Fruit fly (Drosophila melanogaster): ENCODE data around the gene Atg3.
A peak's percentile ranks its signal among the peaks of the same experiment; 100 is the strongest.

Gene Atg3

dm6 chr3L:18758894-18759569, 10.5 kb downstream of the Atg3 start:
- peak; percentile 96 for TF ChIP-seq CG8478 (optimal IDR thresholded peaks at IDR 0.05)
- no peak for TF ChIP-seq EcR (GFP tag; optimal IDR thresholded peaks at IDR 0.05)
- peak; percentile 82 for TF ChIP-seq Dll (optimal IDR thresholded peaks at IDR 0.05)
- no peak for TF ChIP-seq psq (optimal IDR thresholded peaks at IDR 0.05)

- TF ChIP-seq Dll (optimal IDR thresholded peaks at IDR 0.05) (peak; percentile 7), usp (GFP tag; optimal IDR thresholded peaks at IDR 0.05) (no peak)
Observed at dm6 chr3L:18760421-18761045, 12.0 kb downstream of the Atg3 start.

dm6 chr3L:18761728-18762127, 13.2 kb downstream of the Atg3 start:
- TF ChIP-seq pan (optimal IDR thresholded peaks at IDR 0.05) (no peak), usp (GFP tag; optimal IDR thresholded peaks at IDR 0.05) (no peak), EcR (GFP tag; optimal IDR thresholded peaks at IDR 0.05) (no peak)

dm6 chr3L:18763486-18764436, 15.3 kb downstream of the Atg3 start:
- TF ChIP-seq EcR (GFP tag; optimal IDR thresholded peaks at IDR 0.05) (no peak), psq (optimal IDR thresholded peaks at IDR 0.05) (no peak), usp (GFP tag; optimal IDR thresholded peaks at IDR 0.05) (no peak), CG8478 (optimal IDR thresholded peaks at IDR 0.05) (no peak), pan (optimal IDR thresholded peaks at IDR 0.05) (no peak), Dll (optimal IDR thresholded peaks at IDR 0.05) (no peak)

dm6 chr3L:18765657-18766592, 17.4 kb downstream of the Atg3 start:
- TF ChIP-seq Dll (optimal IDR thresholded peaks at IDR 0.05) (peak; percentile 98), EcR (GFP tag; optimal IDR thresholded peaks at IDR 0.05) (no peak)

- no peak for TF ChIP-seq psq (optimal IDR thresholded peaks at IDR 0.05)
Observed at dm6 chr3L:18767950-18768781, 19.7 kb downstream of the Atg3 start.

dm6 chr3L:18768788-18769707, 20.6 kb downstream of the Atg3 start:
- TF ChIP-seq Dll (optimal IDR thresholded peaks at IDR 0.05) (no peak), psq (optimal IDR thresholded peaks at IDR 0.05) (no peak), CG8478 (optimal IDR thresholded peaks at IDR 0.05) (no peak), usp (GFP tag; optimal IDR thresholded peaks at IDR 0.05) (no peak), pan (optimal IDR thresholded peaks at IDR 0.05) (no peak), EcR (GFP tag; optimal IDR thresholded peaks at IDR 0.05) (no peak)

dm6 chr3L:18769782-18770181, 21.3 kb downstream of the Atg3 start:
- TF ChIP-seq pan (optimal IDR thresholded peaks at IDR 0.05) (no peak), EcR (GFP tag; optimal IDR thresholded peaks at IDR 0.05) (no peak), Dll (optimal IDR thresholded peaks at IDR 0.05) (no peak)

- TF ChIP-seq usp (GFP tag; optimal IDR thresholded peaks at IDR 0.05) (no peak), CG8478 (optimal IDR thresholded peaks at IDR 0.05) (no peak), pan (optimal IDR thresholded peaks at IDR 0.05) (no peak), psq (optimal IDR thresholded peaks at IDR 0.05) (no peak), EcR (GFP tag; optimal IDR thresholded peaks at IDR 0.05) (no peak), Dll (optimal IDR thresholded peaks at IDR 0.05) (peak; percentile 78)
Observed at dm6 chr3L:18771095-18772013, 22.9 kb downstream of the Atg3 start.
